Worm (Caenorhabditis elegans) whole organism, L1 larva: ENCODE data around the gene C16C8.22.

Source experiments
- aly-2 ChIP-seq: fragments of 150-350 bp; optimal IDR thresholded peaks from 2 replicates; lab custom pipeline; 2014; ENCODE audit warnings: missing biosample characterization, missing genetic modification characterization
- fkh-10 ChIP-seq: sonication (generic microtip); optimal IDR thresholded peaks from 2 replicates; lab custom pipeline; 2017; ENCODE audit warnings: missing biosample characterization, missing genetic modification reagents, missing genetic modification characterization
- fos-1 ChIP-seq: fragments of 150-350 bp; optimal IDR thresholded peaks from 2 replicates; lab custom pipeline; 2014; ENCODE audit warnings: missing biosample characterization, missing genetic modification characterization
- lsy-2 ChIP-seq, 2 experiments: fragments of 150-350 bp; optimal IDR thresholded peaks; 2 replicates each; lab custom pipeline; 2014; ENCODE audit warnings: missing biosample characterization in 2 of 2, missing genetic modification characterization in 2 of 2
- nhr-90 ChIP-seq: sonication (generic microtip); optimal IDR thresholded peaks from 2 replicates; lab custom pipeline; 2016; ENCODE audit warnings: mild to moderate bottlenecking, missing genetic modification characterization, missing compliant biosample characterization; ENCODE audit not compliant: poor library complexity
- pqm-1 ChIP-seq: sonication (generic microtip); optimal IDR thresholded peaks from 3 replicates; lab custom pipeline; 2017; ENCODE audit warnings: missing biosample characterization, missing genetic modification characterization
- unc-62 ChIP-seq: fragments of 150-350 bp; optimal IDR thresholded peaks from 2 replicates; lab custom pipeline; 2014; ENCODE audit warnings: missing biosample characterization, missing genetic modification reagents, missing genetic modification characterization
- ztf-11 ChIP-seq, 2 experiments: sonication (generic microtip); optimal IDR thresholded peaks; 2 replicates each; lab custom pipeline; 2016 to 2017; ENCODE audit warnings: missing genetic modification characterization in 2 of 2, missing biosample characterization in 1 of 2, missing compliant biosample characterization in 1 of 2

- TF ChIP-seq fos-1 (tag; lab: Kevin White, UChicago) (no peak), nhr-90 (tag; lab: Kevin White, UChicago) (no peak), unc-62 (GFP tag; lab: Kevin White, UChicago) (no peak), fkh-10 (peak; percentile 48), lsy-2 (tag; optimal IDR thresholded peaks at IDR 0.05; lab: Kevin White, UChicago) (peak in 1 of 2 experiments; percentile 39), ztf-11 (tag; optimal IDR thresholded peaks at IDR 0.05; lab: Kevin White, UChicago) (no peak), pqm-1 (tag; lab: Kevin White, UChicago) (no peak), aly-2 (tag; lab: Kevin White, UChicago) (no peak)
Observed at ce11 chrII:3428158-3428704, 14.8 kb downstream of the C16C8.22 start.
